Worm (Caenorhabditis elegans): Measurements from ENCODE around the gene R09F10.8.
"Not testable (repeated sequence)": the region's sequence is repeated elsewhere in the genome, so short reads cannot be mapped to it uniquely, and the experiment has no call there.

Gene R09F10.8

DNA sequence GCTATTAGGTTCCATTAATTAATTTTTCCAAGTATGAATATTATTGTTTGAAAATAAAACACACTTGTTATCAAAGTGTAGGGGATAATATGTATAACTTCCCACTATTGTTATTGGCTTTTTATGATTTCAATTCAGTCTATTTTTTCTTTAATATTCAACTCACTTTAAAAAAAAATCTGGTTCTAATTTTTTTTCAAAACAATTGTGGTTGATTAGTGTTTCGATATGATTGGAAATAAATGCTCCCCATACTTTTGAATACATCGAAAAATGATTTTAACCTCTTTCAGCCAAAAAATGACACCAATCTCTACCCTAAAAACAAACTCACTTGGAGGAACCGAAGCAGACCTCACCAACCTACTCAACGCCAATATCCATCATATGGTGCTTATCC is 14.1 kb upstream of the R09F10.8 start, which contains the start of gene F55E10.2:
Gene F55E10.2, plus strand, starts transcription at position 301 of the 400 bp plus-strand sequence.
- TF ChIP-seq nhr-28 (tag; optimal IDR thresholded peaks at IDR 0.05) (no peak), hlh-1 (tag; optimal IDR thresholded peaks at IDR 0.05) (no peak), ztf-11 (tag; optimal IDR thresholded peaks at IDR 0.05) (no peak), lin-32 (GFP tag; optimal IDR thresholded peaks at IDR 0.05) (no peak), elt-1 (tag; optimal IDR thresholded peaks at IDR 0.05; ENCODE audit: borderline replicate concordance, insufficient read depth) (no peak), ceh-83 (GFP tag; optimal IDR thresholded peaks at IDR 0.05) (no peak), sptf-1 (tag; optimal IDR thresholded peaks at IDR 0.05) (no peak), nhr-76 (tag; optimal IDR thresholded peaks at IDR 0.05) (no peak), snpc-4 (tag; optimal IDR thresholded peaks at IDR 0.05) (no peak), lsy-2 (tag; optimal IDR thresholded peaks at IDR 0.05) (no peak), unc-120 (tag; optimal IDR thresholded peaks at IDR 0.05; ENCODE audit: poor library complexity, severe bottlenecking) (no peak), cnd-1 (tag; optimal IDR thresholded peaks at IDR 0.05) (no peak), nhr-12 (tag; optimal IDR thresholded peaks at IDR 0.05) (no peak), tbx-8 (GFP tag; optimal IDR thresholded peaks at IDR 0.05) (no peak), elt-3 (tag; optimal IDR thresholded peaks at IDR 0.05) (no peak), nhr-2 (tag; optimal IDR thresholded peaks at IDR 0.05) (no peak)

DNA sequence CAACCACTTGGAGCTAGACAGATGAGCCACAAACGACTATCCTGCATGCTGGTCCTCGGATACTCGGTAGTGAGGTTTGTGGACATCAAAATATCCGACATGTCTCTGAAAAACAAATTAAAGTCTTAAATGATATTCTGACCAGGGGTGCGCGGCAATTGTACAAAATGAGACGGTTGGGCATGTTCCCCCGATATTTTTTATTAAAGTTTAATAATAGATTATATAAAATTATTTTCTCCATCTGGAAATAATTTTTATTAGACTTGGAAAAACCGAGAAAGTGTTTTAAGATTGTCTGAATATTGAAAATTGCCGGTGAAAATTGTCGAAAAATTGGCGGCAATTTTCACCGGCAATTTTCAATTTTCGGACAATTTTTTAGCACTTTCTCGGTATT is 1.5 kb upstream of the R09F10.8 start, which contains the start of gene F55E10.4:
Gene F55E10.4, minus strand, starts transcription at position 101 of the 400 bp plus-strand sequence.
- TF ChIP-seq mab-5 (tag; optimal IDR thresholded peaks at IDR 0.05), result no peak
- no peak for TF ChIP-seq zip-8 (tag; optimal IDR thresholded peaks at IDR 0.05)
- no peak for TF ChIP-seq ces-1 (GFP tag; optimal IDR thresholded peaks at IDR 0.05)
- TF ChIP-seq nhr-28 (tag; optimal IDR thresholded peaks at IDR 0.05), result no peak
- TF ChIP-seq ceh-39 (tag; optimal IDR thresholded peaks at IDR 0.05), result no peak
- no peak for TF ChIP-seq mep-1 (tag; optimal IDR thresholded peaks at IDR 0.05)
- TF ChIP-seq nhr-12 (tag; optimal IDR thresholded peaks at IDR 0.05), result no peak
- no peak for TF ChIP-seq hlh-1 (tag; optimal IDR thresholded peaks at IDR 0.05)
- TF ChIP-seq blmp-1 (tag; optimal IDR thresholded peaks at IDR 0.05), result no peak
- TF ChIP-seq M03D4.4 (tag; optimal IDR thresholded peaks at IDR 0.05), result no peak
- no peak for TF ChIP-seq nhr-2 (tag; optimal IDR thresholded peaks at IDR 0.05)
- no peak for TF ChIP-seq mls-2 (tag; optimal IDR thresholded peaks at IDR 0.05)
- TF ChIP-seq unc-39 (tag; optimal IDR thresholded peaks at IDR 0.05), result no peak
- no peak for TF ChIP-seq nhr-76 (tag; optimal IDR thresholded peaks at IDR 0.05)
- no peak for TF ChIP-seq ztf-11 (tag; optimal IDR thresholded peaks at IDR 0.05)
- TF ChIP-seq nhr-237 (tag; optimal IDR thresholded peaks at IDR 0.05), result no peak

DNA sequence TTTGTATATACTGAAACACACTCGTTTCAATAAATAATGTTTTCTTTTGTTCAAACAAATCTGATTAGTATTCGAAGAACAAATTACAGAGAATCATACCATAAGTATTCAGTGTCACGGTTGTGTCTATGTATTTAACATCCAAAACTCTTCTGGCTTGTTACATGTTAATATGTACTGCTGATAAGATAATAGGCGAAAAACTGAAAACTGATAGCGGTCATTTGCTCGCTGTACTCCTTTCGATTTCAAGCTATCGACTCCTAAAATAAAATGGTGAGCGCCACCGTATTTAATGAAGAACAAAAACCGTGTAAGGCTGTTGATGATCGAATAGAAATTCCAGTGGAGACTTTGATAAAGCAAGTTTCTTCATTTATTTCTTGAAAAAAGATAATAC is 2.9 kb downstream of the R09F10.8 start, which contains the start of gene R09F10.1:
Gene R09F10.1, plus strand, starts transcription at position 222 of the 400 bp plus-strand sequence.
- TF ChIP-seq cnd-1 (tag; optimal IDR thresholded peaks at IDR 0.05) (no peak), elt-3 (tag; optimal IDR thresholded peaks at IDR 0.05) (no peak), nhr-2 (tag; optimal IDR thresholded peaks at IDR 0.05) (no peak), lin-32 (GFP tag; optimal IDR thresholded peaks at IDR 0.05) (no peak), elt-1 (tag; optimal IDR thresholded peaks at IDR 0.05; ENCODE audit: borderline replicate concordance, insufficient read depth) (no peak), pha-4 (tag; optimal IDR thresholded peaks at IDR 0.05) (no peak), mls-2 (tag; optimal IDR thresholded peaks at IDR 0.05) (no peak), tbx-8 (GFP tag; optimal IDR thresholded peaks at IDR 0.05) (no peak), flh-1 (GFP tag; optimal IDR thresholded peaks at IDR 0.05) (no peak), ceh-39 (tag; optimal IDR thresholded peaks at IDR 0.05) (no peak)

DNA sequence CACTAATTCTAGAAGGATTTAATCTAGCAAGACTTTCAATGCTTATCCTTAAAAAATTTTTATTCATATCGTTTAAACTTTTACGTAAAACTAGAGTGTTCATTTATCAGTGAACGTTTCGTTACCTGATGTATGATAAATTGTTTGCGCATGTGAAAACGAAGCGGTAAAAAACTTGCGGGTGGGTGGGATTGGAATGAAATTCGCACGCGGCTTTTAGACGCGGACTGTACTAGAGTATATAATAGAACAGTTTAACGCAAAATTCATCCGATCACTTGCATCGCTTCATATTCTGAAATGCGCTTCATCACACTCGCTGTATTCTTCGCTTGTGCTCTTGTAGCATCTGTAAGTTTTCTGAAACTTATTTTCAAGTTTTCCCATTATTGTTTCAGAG is 4.4 kb downstream of the R09F10.8 start, which contains the start of gene abu-9:
Gene abu-9, plus strand, starts transcription at position 301 of the 400 bp plus-strand sequence.
- TF ChIP-seq unc-62 (GFP tag; optimal IDR thresholded peaks at IDR 0.05); drap-1 (GFP tag; optimal IDR thresholded peaks at IDR 0.05); lin-13 (tag; optimal IDR thresholded peaks at IDR 0.05): not testable (repeated sequence)

ce11 chrX:8320889-8321288 is 5.4 kb downstream of the R09F10.8 start, which contains the start of gene pqn-57:
pqn-57 (minus strand) TSS chrX:8320989.
- no peak for TF ChIP-seq tbx-8 (GFP tag; optimal IDR thresholded peaks at IDR 0.05)
- no peak for TF ChIP-seq lin-13 (tag; optimal IDR thresholded peaks at IDR 0.05)
- TF ChIP-seq unc-120 (tag; optimal IDR thresholded peaks at IDR 0.05; ENCODE audit: poor library complexity, severe bottlenecking), result no peak
- TF ChIP-seq snpc-4 (tag; optimal IDR thresholded peaks at IDR 0.05), result no peak
- TF ChIP-seq ceh-39 (tag; optimal IDR thresholded peaks at IDR 0.05), result no peak
- no peak for TF ChIP-seq nhr-2 (tag; optimal IDR thresholded peaks at IDR 0.05)
